Fruit fly (Drosophila melanogaster) ovary, adult (tissue): ENCODE measurements around the gene CG6565.

Experiments
- CG17801 ChIP-seq: fragments of 200-800 bp; optimal IDR thresholded peaks from 2 replicates; lab custom pipeline; 2019; ENCODE audit warnings: missing biosample characterization, mild to moderate bottlenecking, missing genetic modification characterization, moderate library complexity; ENCODE audit not compliant: partially characterized antibody

CG6565 gene

DNA sequence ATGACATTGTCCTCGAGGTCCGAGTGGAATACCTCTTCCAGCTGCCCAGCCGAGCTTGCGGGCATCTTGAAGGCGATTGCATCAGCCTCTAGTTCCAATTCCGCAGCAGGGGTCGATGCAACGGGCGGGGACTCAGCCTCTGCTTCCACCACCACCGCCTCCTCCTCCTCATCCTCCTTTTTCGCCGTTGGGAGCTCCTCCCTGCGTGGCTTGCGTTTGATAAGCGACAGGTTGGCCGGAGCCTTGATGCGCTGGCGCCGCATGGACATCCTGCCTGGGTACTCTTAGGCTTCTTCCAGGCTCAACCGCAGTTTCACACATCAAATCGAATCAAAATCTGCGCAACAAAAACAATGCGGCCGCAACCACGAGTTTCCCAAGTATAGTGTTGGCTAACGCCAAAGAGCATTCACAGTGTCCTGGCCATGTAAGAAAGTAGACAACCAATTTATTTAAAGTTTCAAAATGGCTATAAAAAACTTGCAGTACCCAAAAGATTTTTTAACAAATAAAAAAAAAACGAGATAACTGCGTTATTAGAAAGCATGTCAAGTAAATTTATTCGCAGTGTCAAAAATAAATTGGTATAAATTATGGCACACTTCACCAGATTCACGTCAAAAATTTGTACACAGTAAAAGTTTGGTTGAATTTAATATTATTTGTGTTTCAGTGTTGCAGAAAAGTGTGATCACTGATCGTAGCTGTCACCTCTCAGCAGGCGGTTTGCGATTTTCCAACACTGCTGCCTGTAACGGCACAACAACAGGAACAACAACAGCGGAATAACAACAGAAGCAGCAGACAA lies at the start of gene CG6565, which contains the start of gene Bdp1:
Gene CG6565 (plus strand): TSS at position 585 of the 808 bp plus-strand sequence.
Gene Bdp1 (minus strand): TSS at position 456 of the 808 bp plus-strand sequence.
- peak; percentile 88 for TF ChIP-seq CG17801

DNA sequence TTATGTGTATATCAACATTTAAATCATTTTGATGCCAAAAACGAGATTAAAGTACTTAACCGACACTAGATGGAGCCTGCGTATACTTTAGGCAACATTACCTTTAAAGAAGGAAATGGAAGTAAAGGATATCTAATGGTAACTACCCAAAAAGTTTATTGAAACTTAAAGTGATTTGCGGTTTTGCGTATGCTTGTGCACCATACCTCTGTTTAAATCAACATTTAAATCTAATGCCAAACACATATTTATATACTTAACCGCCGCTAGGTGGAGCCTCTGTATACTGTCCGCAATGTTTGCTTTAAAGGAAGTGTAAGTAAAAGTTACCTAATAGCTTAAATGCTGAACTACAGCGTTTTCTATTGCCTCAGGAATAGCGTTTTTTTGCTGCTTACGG lies 48.0 kb upstream of the CG6565 start:
- no peak for TF ChIP-seq CG17801

DNA sequence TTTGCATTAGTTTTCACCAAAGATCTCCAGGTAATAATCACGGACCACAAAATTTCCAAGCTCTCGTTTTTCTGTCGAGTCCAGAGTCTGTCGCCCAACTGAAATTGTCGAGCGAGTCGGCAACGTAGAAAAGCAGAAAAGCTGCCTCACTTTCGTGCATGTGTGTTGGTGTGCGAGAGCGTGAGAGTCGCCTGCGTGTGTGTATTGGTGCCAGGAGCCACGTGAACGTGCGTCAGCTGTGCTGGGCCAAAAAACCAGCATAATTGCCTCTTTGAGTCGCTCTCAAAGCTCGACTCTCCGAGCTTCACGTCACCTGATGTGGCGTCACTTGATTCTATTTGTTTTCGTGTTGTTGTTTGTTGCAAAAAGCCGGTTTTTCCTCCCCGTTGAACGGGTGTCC lies 42.8 kb upstream of the CG6565 start, which contains the start of gene hbt:
Gene hbt (minus strand): TSS at position 101 of the 400 bp plus-strand sequence.
- TF ChIP-seq CG17801: no peak

DNA sequence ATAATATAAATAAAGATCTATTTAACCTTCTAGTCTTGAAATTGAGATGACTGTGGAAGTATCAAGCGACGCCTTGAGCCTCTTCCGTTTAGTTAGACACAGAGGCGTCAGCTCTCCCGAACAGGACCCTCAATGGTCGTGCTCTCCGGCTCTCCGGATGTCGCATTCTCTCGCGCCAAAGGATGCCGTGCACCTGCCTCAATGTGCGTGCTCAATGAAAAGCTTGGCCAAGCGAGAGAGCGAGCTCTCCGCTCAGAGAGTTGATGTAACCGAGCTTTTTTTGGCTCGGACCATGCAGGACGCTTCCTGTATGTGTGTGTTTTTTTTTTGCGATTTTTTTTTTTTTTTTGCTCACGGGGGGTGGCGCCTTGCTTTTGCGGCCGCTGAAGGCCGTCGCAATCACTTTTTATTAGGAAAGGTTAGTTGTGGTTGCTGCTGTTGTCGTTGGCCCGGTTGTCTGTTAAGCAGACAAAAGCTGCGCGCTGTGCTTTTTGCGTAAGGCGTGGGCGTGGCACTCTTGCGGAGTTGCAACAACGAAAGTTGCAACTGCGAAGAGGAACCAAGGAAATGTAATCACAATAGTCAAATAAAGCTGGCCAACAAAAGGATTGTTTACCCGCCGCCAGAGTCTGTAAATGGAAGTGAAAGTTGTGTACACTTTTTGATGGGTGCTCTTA lies 41.8 kb upstream of the CG6565 start:
- TF ChIP-seq CG17801: no peak

DNA sequence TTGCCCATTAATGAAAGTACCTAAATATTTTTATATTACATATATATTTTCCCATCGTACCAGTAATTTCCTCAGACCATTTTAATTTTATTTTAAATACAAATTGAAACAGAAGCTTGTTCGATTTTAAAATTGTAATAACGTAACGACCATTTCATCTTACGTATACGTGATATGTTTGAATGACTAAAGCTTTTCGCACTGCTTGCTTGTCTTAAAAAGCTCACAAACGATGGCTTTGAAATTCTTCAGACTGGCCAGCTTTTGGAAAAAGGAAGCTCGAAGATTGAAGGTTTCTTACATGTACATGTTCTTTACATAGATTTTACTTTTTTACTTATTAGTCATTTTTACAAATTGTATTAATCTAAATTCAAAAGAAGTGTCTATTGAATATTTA lies 41.1 kb upstream of the CG6565 start:
- TF ChIP-seq CG17801: no peak

DNA sequence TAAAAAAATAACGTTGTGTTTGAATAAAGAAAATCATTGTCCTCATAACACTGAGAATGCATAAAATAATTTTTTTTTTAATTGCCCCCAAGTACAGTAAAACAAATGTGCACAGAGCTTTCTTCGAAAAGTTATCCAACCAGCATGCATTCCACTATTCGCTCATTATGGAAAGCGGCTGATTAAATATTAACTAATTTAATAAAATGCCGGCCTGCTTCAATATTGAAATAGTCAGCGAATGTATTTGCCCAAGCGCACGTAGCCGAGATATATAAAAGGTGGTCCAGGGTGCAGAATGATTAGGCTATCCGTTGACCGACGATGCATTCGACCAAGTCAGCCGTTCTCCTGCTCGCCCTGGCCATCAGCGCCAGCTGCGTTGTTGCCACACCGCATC lies 26.3 kb upstream of the CG6565 start, which contains the start of gene CG16826:
Gene CG16826 (plus strand): TSS at position 301 of the 400 bp plus-strand sequence.
- no peak for TF ChIP-seq CG17801

DNA sequence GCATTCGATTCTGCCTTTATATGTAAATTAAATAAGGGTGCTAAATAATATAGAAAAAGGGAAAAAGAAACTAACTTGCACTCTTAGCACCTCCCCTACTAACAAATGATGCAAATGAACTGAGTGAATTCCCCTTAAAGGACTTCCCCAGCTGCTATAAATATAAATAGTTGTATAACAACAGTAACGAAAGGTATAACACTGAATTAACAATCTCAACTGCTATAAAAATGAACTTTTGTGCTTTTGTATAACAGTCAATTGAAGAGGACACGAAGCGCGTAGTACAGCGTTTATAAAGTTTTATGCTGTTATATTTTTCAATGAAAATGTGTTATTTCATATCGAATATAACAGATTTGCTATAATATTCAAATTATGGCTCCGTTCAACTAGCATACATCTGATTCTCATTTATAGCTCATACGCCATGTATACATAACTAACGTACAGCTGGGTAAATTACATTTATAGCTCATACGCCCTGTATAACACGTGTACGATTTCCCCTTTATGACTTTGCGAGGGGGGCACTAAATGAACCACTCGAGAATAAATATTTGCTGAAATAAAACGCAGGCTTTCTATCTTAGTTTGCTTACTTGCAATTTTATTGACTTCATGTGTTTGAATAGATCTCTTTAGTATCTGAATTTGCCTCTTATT lies 24.4 kb upstream of the CG6565 start:
- TF ChIP-seq CG17801: no peak

DNA sequence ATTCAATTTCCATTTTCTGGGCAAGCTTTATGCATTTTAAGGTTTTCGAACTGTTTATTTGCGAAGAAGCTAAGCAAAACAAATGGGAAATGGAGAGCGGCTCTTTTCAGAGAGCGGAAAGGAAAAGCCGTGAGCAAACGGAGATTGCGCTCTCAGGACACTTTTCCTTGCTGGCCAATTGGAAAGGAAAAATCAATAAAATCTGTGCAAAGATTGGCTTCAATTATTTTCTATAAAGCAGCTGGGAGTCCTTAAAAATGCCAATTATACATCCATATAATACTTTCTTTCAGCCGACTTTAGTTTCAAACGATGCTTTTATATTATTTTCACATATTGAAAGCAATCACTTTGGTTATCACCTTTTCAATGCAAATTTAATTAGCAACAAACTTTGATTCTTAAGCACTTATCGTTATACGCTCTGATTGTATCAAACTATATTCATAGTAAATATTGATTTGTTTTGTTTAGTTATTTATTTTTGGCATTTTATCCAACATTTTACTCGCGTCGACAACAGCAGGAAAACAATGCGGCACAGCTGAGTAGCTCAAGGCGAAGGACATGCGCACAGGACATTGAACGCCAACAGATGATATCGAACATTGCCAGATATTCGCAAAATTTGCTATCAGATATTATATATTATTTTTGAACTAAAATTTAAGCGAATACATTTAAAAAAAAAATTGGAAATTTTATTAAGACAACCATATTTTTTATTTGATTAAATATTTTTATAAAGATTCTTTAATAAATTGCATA lies 19.1 kb upstream of the CG6565 start, which contains the start of gene CG9395:
Gene CG9395 (minus strand): TSS at position 494 of the 768 bp plus-strand sequence.
- TF ChIP-seq CG17801: no peak

DNA sequence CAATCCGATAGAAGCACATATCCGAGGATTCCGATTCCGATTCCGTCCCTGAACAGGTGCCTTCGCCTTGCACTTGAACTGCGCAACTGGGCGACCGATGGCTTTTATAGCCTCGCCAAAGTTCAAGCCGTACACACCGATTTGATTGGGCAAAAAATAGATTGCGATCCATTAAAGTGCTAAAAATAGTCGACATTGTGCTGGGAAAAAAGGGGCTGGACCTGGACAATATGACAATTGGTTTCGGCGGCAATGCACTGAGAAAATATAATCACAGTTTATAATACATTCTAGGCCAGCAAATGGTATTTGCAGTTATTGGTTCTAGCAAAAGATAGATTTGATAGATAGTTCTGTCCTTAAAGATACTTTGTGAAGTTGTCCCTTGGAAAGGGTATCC lies 12.4 kb upstream of the CG6565 start, which contains the start of gene CG9377:
Gene CG9377 (minus strand): TSS at position 101 of the 400 bp plus-strand sequence.
- TF ChIP-seq CG17801: no peak

DNA sequence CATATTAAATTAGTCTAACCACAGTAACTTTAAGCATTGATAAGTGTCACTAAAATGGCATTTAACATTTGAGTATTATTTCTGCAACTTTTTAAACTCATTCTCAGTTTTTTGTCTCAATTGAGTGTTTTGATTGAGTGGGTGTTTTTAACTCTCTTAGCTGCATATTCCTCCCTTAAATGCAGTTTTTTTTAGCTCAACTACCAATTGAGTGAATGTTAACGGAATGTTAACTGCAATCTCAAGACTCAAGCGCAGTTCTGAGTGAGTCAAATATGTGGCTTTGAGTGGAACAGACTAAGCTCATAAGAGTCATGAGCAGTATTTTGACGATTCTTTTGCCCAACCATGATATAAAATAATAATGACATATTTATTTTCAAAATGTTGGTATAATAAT lies 10.9 kb upstream of the CG6565 start:
- no peak for TF ChIP-seq CG17801

DNA sequence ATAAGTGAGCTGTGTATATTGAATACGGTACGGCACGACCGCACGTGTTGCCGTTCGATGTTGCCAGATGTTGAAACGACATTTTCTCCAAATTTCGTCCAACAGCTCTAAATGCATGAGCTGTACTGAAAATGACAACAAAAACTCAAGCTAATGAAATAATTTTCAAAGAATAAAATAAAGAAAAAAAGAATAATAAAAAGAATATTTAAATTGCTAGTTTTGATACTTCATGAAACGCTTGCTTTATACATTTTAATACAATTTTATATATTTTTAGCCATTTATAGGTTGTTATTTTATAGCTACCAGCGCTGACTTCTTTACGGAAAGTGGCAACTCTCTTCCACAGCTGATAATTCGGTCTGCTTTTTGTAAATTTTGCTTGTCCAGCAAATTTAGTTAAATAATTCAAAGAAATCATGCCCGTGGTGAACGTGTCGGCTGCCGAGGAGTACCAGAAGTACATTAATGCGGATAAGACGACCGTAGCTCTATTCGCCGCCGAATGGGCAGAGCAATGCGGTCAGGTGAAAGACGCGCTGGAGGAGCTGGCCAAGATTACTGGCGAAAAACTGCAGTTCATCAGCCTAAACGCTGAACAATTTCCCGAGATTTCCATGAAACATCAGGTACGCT lies 7.6 kb upstream of the CG6565 start, which contains the start of the genes Nnp-1 and Grx3:
Gene Nnp-1 (minus strand): TSS at position 81 of the 639 bp plus-strand sequence.
Gene Grx3 (plus strand): TSS at position 339 of the 639 bp plus-strand sequence.
- peak; percentile 65 for TF ChIP-seq CG17801

DNA sequence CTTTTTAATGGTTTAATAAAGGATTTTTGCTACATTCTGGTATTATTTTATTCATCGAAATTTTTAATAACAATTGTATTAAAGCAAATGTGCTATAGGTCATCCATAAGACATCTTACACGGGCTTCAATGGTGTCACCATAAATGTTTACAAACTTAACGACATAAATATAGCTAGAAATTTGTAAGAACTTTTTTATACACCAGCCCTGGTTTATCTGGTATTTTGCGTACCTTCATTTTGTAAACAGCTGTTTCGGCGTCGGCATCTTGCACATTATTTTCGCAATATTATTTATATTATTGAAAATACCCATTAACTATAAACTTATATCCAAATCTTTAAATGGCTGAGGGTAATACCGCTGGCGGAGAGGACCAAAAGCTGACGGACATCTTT lies 6.4 kb upstream of the CG6565 start, which contains the start of gene Tap42:
Gene Tap42 (plus strand): TSS at position 240 of the 400 bp plus-strand sequence.
- no peak for TF ChIP-seq CG17801

DNA sequence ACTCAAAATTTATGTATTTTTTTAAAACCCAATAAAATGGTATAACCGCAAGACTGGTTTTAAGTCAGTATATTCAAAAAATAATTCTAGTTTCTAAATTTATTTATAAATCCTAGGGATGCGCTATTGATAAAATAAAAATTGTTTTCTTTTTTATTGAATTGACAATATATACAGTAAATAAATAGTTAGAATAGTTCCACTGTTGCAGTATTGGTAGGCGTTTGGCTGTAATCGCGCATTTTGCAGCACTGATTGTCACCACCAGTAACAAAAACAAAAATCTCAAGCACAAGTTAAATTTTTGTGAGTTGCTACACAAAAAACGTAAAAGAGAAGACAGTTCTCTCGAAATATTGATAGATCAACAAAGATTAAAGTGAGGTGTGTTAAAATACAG lies 4.9 kb upstream of the CG6565 start, which contains the start of gene CG31855:
Gene CG31855 (plus strand): TSS at position 265 of the 400 bp plus-strand sequence.
- TF ChIP-seq CG17801: peak; percentile 90

DNA sequence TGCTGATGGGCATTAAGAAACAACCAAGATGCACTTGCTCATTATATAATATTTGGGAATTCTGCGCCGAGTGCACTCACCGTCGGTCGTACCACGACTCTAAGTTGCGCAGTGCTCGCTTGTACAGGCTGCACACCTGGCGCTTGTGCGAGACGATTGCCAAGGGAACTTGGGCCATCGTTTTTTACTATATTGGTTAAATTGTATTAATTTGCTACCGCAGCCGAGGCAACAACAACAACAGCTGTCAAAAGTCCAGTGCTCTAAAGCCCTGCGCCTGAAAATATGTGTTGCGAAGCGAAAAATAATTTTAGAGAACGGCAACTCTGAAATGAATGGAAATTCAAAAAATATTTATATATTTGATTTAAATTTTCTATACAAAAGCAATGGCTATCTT lies 3.1 kb upstream of the CG6565 start, which contains the start of gene ND-B22:
Gene ND-B22 (minus strand): TSS at position 349 of the 400 bp plus-strand sequence.
- TF ChIP-seq CG17801: peak; percentile 66

DNA sequence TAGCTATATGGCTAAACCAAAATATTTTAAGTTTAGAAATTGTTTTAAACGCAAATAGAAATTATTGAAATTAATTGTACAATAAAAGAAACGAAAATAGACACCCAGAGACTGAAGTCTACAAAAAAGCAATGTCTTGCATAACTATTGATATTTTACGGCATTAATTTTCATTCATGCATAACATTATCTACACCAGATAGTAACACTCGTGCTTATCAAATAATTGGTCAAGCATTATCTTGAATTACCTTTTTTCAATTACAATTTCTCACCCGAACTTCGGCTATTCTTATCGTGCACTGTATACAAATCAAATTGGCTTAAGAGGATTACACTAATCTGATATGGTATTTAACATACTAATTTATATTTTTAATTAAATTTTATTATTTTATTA lies 2.3 kb downstream of the CG6565 start:
- no peak for TF ChIP-seq CG17801
